Worm (Caenorhabditis elegans): ENCODE results near the gene ZK1073.2.

ZK1073.2 gene

DNA sequence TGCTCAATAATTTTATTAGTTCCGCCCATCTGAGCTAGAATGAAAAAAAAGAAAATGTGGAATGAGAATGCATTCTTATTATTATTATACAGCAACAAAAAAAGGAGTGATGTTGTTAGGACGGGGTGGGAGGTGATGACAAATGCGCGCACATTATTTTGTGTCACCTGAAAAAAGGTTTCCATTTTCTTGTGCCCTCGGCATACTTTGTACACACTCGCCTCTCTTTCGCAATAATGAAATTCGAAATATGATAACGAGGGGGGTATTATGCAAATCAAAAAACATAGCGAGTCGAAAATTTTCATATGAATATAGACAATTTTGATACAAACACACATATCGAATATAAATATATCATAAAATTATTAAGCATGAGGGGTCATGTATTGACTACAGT is 55.9 kb downstream of the ZK1073.2 start:
- TF ChIP-seq pes-1 (GFP tag; IDR thresholded peaks at IDR 0.05) (no peak), flt-1 (GFP tag; IDR thresholded peaks at IDR 0.05) (no peak), hnd-1 (tag; optimal IDR thresholded peaks at IDR 0.05) (no peak), tra-4 (tag; optimal IDR thresholded peaks at IDR 0.05) (no peak), ceh-13 (GFP tag; optimal IDR thresholded peaks at IDR 0.05) (no peak), F13C5.2 (tag; optimal IDR thresholded peaks at IDR 0.05) (no peak), tbx-11 (GFP tag; IDR thresholded peaks at IDR 0.05) (no peak), scrt-1 (GFP tag; IDR thresholded peaks at IDR 0.05) (no peak), hmg-4 (GFP tag; optimal IDR thresholded peaks at IDR 0.05) (no peak), B0310.2 (tag; optimal IDR thresholded peaks at IDR 0.05) (no peak), ceh-36 (tag; optimal IDR thresholded peaks at IDR 0.05) (no peak)

DNA sequence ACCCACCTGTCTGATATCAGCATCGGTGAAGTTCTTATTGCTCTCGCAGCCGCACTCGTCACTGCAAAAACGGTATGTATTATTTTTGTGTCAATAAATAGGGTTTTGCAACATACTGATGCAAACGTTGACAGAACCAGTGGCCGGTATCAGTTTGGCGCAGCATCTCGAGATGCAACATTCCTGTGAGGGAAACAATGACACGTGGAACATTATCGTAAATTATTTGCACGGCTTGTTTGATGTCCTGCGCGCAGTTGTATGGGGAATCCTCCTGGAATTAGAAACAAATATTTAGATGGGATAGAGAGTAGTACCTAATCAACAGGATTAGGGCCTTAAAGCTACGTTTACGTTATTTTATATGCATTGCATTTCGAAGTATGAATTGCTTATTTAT is 57.4 kb downstream of the ZK1073.2 start:
- TF ChIP-seq flt-1 (GFP tag; IDR thresholded peaks at IDR 0.05) = no peak
- TF ChIP-seq sea-1 (GFP tag; conservative IDR thresholded peaks at IDR 0.05) = no peak
- no peak for TF ChIP-seq tbx-11 (GFP tag; IDR thresholded peaks at IDR 0.05)
- TF ChIP-seq ceh-13 (GFP tag; optimal IDR thresholded peaks at IDR 0.05) = no peak
- no peak for TF ChIP-seq aly-1 (tag; optimal IDR thresholded peaks at IDR 0.05)
- no peak for TF ChIP-seq ama-1 (optimal IDR thresholded peaks at IDR 0.05)
- no peak for TF ChIP-seq ceh-36 (tag; optimal IDR thresholded peaks at IDR 0.05)
- no peak for TF ChIP-seq F13C5.2 (tag; optimal IDR thresholded peaks at IDR 0.05)
- TF ChIP-seq tra-4 (tag; optimal IDR thresholded peaks at IDR 0.05) = no peak
- TF ChIP-seq tbx-37 (GFP tag; conservative IDR thresholded peaks at IDR 0.05) = no peak
- TF ChIP-seq hmbx-1 (tag; optimal IDR thresholded peaks at IDR 0.05) = no peak
- TF ChIP-seq B0310.2 (tag; optimal IDR thresholded peaks at IDR 0.05) = no peak
- TF ChIP-seq scrt-1 (GFP tag; IDR thresholded peaks at IDR 0.05) = no peak
- TF ChIP-seq pes-1 (GFP tag; IDR thresholded peaks at IDR 0.05) = no peak
- TF ChIP-seq hnd-1 (tag; optimal IDR thresholded peaks at IDR 0.05) = no peak
- TF ChIP-seq hmg-4 (GFP tag; optimal IDR thresholded peaks at IDR 0.05) = no peak

DNA sequence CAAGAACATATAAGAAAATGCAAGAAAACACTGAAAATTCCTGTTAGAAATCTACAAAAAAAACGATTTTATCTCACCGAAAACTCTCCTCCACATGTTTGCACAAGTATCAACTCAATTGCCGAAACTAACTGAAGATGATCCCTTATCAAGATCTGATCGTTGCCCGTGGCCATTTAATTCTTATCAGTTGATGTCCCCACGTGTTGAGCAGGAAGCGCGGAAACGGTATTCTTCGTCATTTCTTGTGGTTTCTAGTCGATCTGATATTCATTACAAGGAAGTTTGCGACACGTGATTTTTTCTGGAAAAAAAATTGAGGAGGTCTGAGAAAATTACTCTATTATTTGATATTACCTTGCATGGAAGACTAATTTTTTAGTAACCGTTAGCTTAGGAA is 59.9 kb downstream of the ZK1073.2 start, which contains the start of gene F09C8.1:
F09C8.1 (minus strand) TSS at position 123 of the 400 bp plus-strand sequence.
- TF ChIP-seq ceh-13 (GFP tag; optimal IDR thresholded peaks at IDR 0.05) (no peak), ama-1 (optimal IDR thresholded peaks at IDR 0.05) (no peak), tra-4 (tag; optimal IDR thresholded peaks at IDR 0.05) (no peak)

DNA sequence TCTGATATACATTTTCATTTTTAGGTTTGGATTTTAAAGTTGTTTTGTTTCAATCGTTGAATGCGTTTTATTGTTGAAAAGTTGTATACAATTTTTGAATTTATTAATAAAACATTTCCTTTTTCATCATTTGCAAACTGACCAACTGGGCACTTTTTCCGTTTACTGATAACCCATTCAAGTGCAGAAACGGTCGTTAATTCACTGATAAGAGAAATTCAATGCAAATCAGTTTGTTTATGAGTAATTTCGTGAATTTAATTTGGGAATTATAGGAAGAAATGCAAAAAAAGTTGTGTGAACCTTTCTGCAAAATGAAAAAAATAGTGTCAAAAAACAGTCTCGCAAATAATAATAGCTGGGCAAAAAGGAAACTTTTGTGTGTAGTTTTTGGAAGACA is 63.0 kb downstream of the ZK1073.2 start:
- TF ChIP-seq aly-1 (tag; optimal IDR thresholded peaks at IDR 0.05) = no peak
- no peak for TF ChIP-seq scrt-1 (GFP tag; IDR thresholded peaks at IDR 0.05)
- TF ChIP-seq pes-1 (GFP tag; IDR thresholded peaks at IDR 0.05) = no peak
- TF ChIP-seq F13C5.2 (tag; optimal IDR thresholded peaks at IDR 0.05) = no peak
- no peak for TF ChIP-seq ama-1 (optimal IDR thresholded peaks at IDR 0.05)
- TF ChIP-seq hmbx-1 (tag; optimal IDR thresholded peaks at IDR 0.05) = no peak
- no peak for TF ChIP-seq sea-1 (GFP tag; conservative IDR thresholded peaks at IDR 0.05)
- no peak for TF ChIP-seq tra-4 (tag; optimal IDR thresholded peaks at IDR 0.05)
- TF ChIP-seq flt-1 (GFP tag; IDR thresholded peaks at IDR 0.05) = no peak

DNA sequence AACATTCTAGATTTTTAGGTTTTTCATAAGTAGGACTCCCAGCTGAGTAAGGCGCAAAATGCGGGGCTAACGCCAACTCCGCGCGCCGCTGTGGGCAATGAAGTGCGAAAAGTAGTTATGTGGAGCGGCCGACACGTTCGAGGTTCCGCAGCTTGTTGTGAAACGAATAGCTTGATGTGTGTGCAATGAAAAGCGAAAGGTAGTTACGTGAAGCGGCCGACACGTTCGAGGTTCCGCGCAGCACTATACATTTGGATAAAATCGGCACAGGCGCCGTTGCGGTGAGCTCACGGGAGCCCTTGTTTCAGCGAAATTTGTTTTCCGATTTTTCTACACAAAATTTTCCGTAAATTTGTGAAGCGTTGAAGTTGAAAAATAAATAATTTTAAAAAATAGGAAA is 63.5 kb downstream of the ZK1073.2 start:
- TF ChIP-seq ama-1 (optimal IDR thresholded peaks at IDR 0.05) (no peak), scrt-1 (GFP tag; IDR thresholded peaks at IDR 0.05) (no peak), ets-7 (tag; optimal IDR thresholded peaks at IDR 0.05) (no peak), sea-1 (GFP tag; conservative IDR thresholded peaks at IDR 0.05) (no peak), F13C5.2 (tag; optimal IDR thresholded peaks at IDR 0.05) (no peak), tra-4 (tag; optimal IDR thresholded peaks at IDR 0.05) (no peak), flt-1 (GFP tag; IDR thresholded peaks at IDR 0.05) (no peak), hmg-4 (GFP tag; optimal IDR thresholded peaks at IDR 0.05) (no peak), hnd-1 (tag; optimal IDR thresholded peaks at IDR 0.05) (no peak), aly-1 (tag; optimal IDR thresholded peaks at IDR 0.05) (no peak), ceh-36 (tag; optimal IDR thresholded peaks at IDR 0.05) (no peak), B0310.2 (tag; optimal IDR thresholded peaks at IDR 0.05) (no peak)

DNA sequence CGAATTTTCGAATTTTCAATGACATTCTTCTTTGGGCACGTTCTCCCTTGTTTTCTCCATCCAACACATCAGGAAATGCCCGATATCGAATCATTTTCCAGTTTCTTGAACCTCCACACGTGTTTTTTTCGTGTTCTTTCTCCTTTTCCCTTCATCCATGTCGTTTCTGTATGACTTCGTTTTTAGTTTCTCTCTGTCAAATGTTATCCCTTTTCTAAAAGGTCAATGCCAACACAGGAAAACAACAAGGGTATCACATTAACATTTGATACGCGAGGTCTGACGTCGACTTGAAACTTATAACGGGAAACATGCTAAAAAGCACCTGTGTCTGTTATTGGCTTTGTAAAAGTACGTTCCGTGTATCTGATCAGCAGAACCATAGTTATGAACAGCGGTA is 69.4 kb downstream of the ZK1073.2 start:
- TF ChIP-seq ceh-13 (GFP tag; optimal IDR thresholded peaks at IDR 0.05) (no peak), pes-1 (GFP tag; IDR thresholded peaks at IDR 0.05) (no peak), hnd-1 (tag; optimal IDR thresholded peaks at IDR 0.05) (no peak), aly-1 (tag; optimal IDR thresholded peaks at IDR 0.05) (no peak), tbx-11 (GFP tag; IDR thresholded peaks at IDR 0.05) (no peak), tbx-37 (GFP tag; conservative IDR thresholded peaks at IDR 0.05) (no peak), sea-1 (GFP tag; conservative IDR thresholded peaks at IDR 0.05) (no peak), scrt-1 (GFP tag; IDR thresholded peaks at IDR 0.05) (no peak), hmg-4 (GFP tag; optimal IDR thresholded peaks at IDR 0.05) (no peak), ama-1 (optimal IDR thresholded peaks at IDR 0.05) (no peak), hmbx-1 (tag; optimal IDR thresholded peaks at IDR 0.05) (no peak), flt-1 (GFP tag; IDR thresholded peaks at IDR 0.05) (no peak), F13C5.2 (tag; optimal IDR thresholded peaks at IDR 0.05) (no peak), ceh-36 (tag; optimal IDR thresholded peaks at IDR 0.05) (no peak), B0310.2 (tag; optimal IDR thresholded peaks at IDR 0.05) (no peak), ets-7 (tag; optimal IDR thresholded peaks at IDR 0.05) (no peak), tra-4 (tag; optimal IDR thresholded peaks at IDR 0.05) (no peak)
